Fruit fly (Drosophila melanogaster) whole organism, adult: ENCODE data around the gene alt.

Experiments
- CG11617 ChIP-seq: fragments of 200-800 bp; sonication (Bioruptor generic); optimal IDR thresholded peaks from 2 replicates; lab custom pipeline; 2017; ENCODE audit warnings: mild to moderate bottlenecking, missing biosample characterization, missing genetic modification reagents, missing genetic modification characterization
- CG12768 ChIP-seq: fragments of 200-800 bp; sonication (Bioruptor generic); optimal IDR thresholded peaks from 2 replicates; lab custom pipeline; 2017; ENCODE audit warnings: missing biosample characterization, missing genetic modification characterization, mild to moderate bottlenecking, moderate library complexity, missing genetic modification reagents
- CG14711 ChIP-seq: fragments of 200-800 bp; sonication (Bioruptor generic); optimal IDR thresholded peaks from 2 replicates; lab custom pipeline; 2018; ENCODE audit warnings: missing biosample characterization, mild to moderate bottlenecking, missing genetic modification characterization, moderate library complexity
- CG1620 ChIP-seq: fragments of 200-800 bp; sonication (Bioruptor generic); optimal IDR thresholded peaks from 2 replicates; lab custom pipeline; 2016; ENCODE audit warnings: missing biosample characterization, missing genetic modification characterization
- CG33017 ChIP-seq: fragments of 200-800 bp; sonication (Bioruptor generic); optimal IDR thresholded peaks from 2 replicates; lab custom pipeline; 2018; ENCODE audit warnings: missing biosample characterization, mild to moderate bottlenecking, missing genetic modification characterization, moderate library complexity
- CG5204 ChIP-seq: fragments of 200-800 bp; sonication (Bioruptor generic); optimal IDR thresholded peaks from 2 replicates; lab custom pipeline; 2016; ENCODE audit warnings: missing biosample characterization, missing genetic modification characterization
- CG7045 ChIP-seq: fragments of 200-800 bp; sonication (Bioruptor generic); optimal IDR thresholded peaks from 2 replicates; lab custom pipeline; 2017; ENCODE audit warnings: missing biosample characterization, mild to moderate bottlenecking, missing genetic modification characterization
- CG7101 ChIP-seq: fragments of 200-800 bp; sonication (Bioruptor generic); optimal IDR thresholded peaks from 2 replicates; lab custom pipeline; 2018; ENCODE audit warnings: missing biosample characterization, mild to moderate bottlenecking, missing genetic modification characterization, moderate library complexity
- Clk ChIP-seq: fragments of 200-800 bp; sonication (Bioruptor generic); optimal IDR thresholded peaks from 2 replicates; lab custom pipeline; 2017; ENCODE audit warnings: missing biosample characterization, missing genetic modification characterization
- Crg-1 ChIP-seq: fragments of 200-800 bp; sonication (Bioruptor generic); optimal IDR thresholded peaks from 2 replicates; lab custom pipeline; 2016; ENCODE audit warnings: missing biosample characterization, missing genetic modification characterization
- Hr96 ChIP-seq: fragments of 200-800 bp; sonication (Bioruptor generic); optimal IDR thresholded peaks from 2 replicates; lab custom pipeline; 2016; ENCODE audit warnings: missing biosample characterization, missing genetic modification characterization
- Mnt ChIP-seq: fragments of 200-800 bp; sonication (Bioruptor generic); optimal IDR thresholded peaks from 2 replicates; lab custom pipeline; 2016; ENCODE audit warnings: missing biosample characterization, mild to moderate bottlenecking, missing genetic modification characterization
- bab1 ChIP-seq: fragments of 200-800 bp; sonication (Bioruptor generic); optimal IDR thresholded peaks from 3 replicates; lab custom pipeline; 2019; ENCODE audit warnings: missing biosample characterization, mild to moderate bottlenecking, missing genetic modification characterization, moderate library complexity
- cic ChIP-seq: fragments of 200-800 bp; sonication (Bioruptor generic); optimal IDR thresholded peaks from 2 replicates; lab custom pipeline; 2017; ENCODE audit warnings: missing biosample characterization, mild to moderate bottlenecking, missing genetic modification characterization, moderate library complexity
- cnc ChIP-seq, 2 experiments: fragments of >200 bp; optimal IDR thresholded peaks; 2 replicates each; lab custom pipeline; 2017
- kay ChIP-seq: fragments of 200-800 bp; sonication (Bioruptor generic); peaks from one replicate; lab custom pipeline; 2016; ENCODE audit warnings: missing biosample characterization, missing genetic modification characterization, borderline replicate concordance
- ovo ChIP-seq: fragments of 200-800 bp; sonication (Bioruptor generic); optimal IDR thresholded peaks from 2 replicates; lab custom pipeline; 2016; ENCODE audit warnings: missing biosample characterization, missing genetic modification characterization
- pad ChIP-seq: fragments of 200-800 bp; sonication (Bioruptor generic); optimal IDR thresholded peaks from 3 replicates; lab custom pipeline; 2017; ENCODE audit warnings: missing biosample characterization, missing genetic modification characterization, mild to moderate bottlenecking, moderate library complexity, missing genetic modification reagents
- tj ChIP-seq: fragments of 200-800 bp; sonication (Bioruptor generic); optimal IDR thresholded peaks from 3 replicates; lab custom pipeline; 2017; ENCODE audit warnings: missing biosample characterization, mild to moderate bottlenecking, missing genetic modification characterization, moderate library complexity
- toe ChIP-seq: fragments of 200-800 bp; sonication (Bioruptor generic); optimal IDR thresholded peaks from 2 replicates; lab custom pipeline; 2016; ENCODE audit warnings: missing biosample characterization, missing genetic modification characterization

The alt gene

dm6 chr3R:17644019-17644418 is 38.3 kb downstream of the alt start:
- TF ChIP-seq Mnt (GFP tag; lab: Kevin White, UChicago), result no peak
- TF ChIP-seq CG11617, result no peak
- no peak for TF ChIP-seq kay (GFP tag; lab: Kevin White, UChicago)
- TF ChIP-seq pad (GFP tag; lab: Kevin White, UChicago), result no peak
- no peak for TF ChIP-seq ovo (GFP tag; lab: Kevin White, UChicago)
- no peak for TF ChIP-seq tj (GFP tag; lab: Kevin White, UChicago)
- TF ChIP-seq Clk (GFP tag; lab: Kevin White, UChicago), result no peak
- TF ChIP-seq bab1 (GFP tag; lab: Kevin White, UChicago), result no peak
- TF ChIP-seq CG12768 (GFP tag; lab: Kevin White, UChicago), result no peak
- no peak for TF ChIP-seq CG7101 (tag; lab: Kevin White, UChicago)
- no peak for TF ChIP-seq Hr96 (GFP tag; lab: Kevin White, UChicago)
- TF ChIP-seq Crg-1 (GFP tag; lab: Kevin White, UChicago), result no peak

- peak; percentile 40 for TF ChIP-seq bab1 (GFP tag; lab: Kevin White, UChicago)
- no peak for TF ChIP-seq cic (GFP tag; lab: Kevin White, UChicago)
- TF ChIP-seq cnc (optimal IDR thresholded peaks at IDR 0.05; lab: Kevin White, UChicago), result no peak
- no peak for TF ChIP-seq CG1620 (GFP tag; lab: Kevin White, UChicago)
- TF ChIP-seq CG7045 (GFP tag; lab: Kevin White, UChicago), result no peak
- peak; percentile 56 for TF ChIP-seq tj (GFP tag; lab: Kevin White, UChicago)
- no peak for TF ChIP-seq Mnt (GFP tag; lab: Kevin White, UChicago)
- TF ChIP-seq Hr96 (GFP tag; lab: Kevin White, UChicago), result no peak
- TF ChIP-seq Crg-1 (GFP tag; lab: Kevin White, UChicago), result no peak
- TF ChIP-seq CG33017, result no peak
These were observed 51.0 kb downstream of the alt start for dm6 chr3R:17631176-17631865.

DNA sequence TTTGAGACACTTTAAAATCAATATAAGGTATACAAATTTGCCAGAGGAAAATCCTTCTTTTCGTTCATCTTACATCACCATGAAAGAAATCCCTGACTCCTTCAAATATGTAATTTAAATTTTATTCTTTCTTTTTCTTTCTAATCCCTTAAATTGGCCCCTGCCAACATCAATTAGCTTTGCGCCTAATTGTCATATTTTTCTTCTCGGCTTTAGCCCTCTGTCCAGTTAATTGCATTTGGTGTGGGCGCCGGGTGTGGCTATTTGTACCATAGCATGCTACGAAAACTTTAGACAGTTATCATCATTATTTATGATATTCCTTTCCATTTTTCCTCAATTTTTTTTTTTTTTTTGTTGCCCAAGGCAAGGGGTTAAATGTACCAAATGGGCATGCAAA is 51.9 kb downstream of the alt start, which contains the start of gene CG43175:
Gene CG43175 (plus strand): TSS at position 301 of the 400 bp plus-strand sequence.
- no peak for TF ChIP-seq Mnt (GFP tag; lab: Kevin White, UChicago)
- no peak for TF ChIP-seq Hr96 (GFP tag; lab: Kevin White, UChicago)
- no peak for TF ChIP-seq CG1620 (GFP tag; lab: Kevin White, UChicago)
- TF ChIP-seq ovo (GFP tag; lab: Kevin White, UChicago), result no peak
- no peak for TF ChIP-seq CG5204 (GFP tag; lab: Kevin White, UChicago)
- TF ChIP-seq Crg-1 (GFP tag; lab: Kevin White, UChicago), result no peak
- no peak for TF ChIP-seq CG7101 (tag; lab: Kevin White, UChicago)
- no peak for TF ChIP-seq cic (GFP tag; lab: Kevin White, UChicago)
- TF ChIP-seq Clk (GFP tag; lab: Kevin White, UChicago), result no peak
- TF ChIP-seq bab1 (GFP tag; lab: Kevin White, UChicago), result no peak
- no peak for TF ChIP-seq CG7045 (GFP tag; lab: Kevin White, UChicago)
- TF ChIP-seq CG33017, result no peak

- TF ChIP-seq tj (GFP tag; lab: Kevin White, UChicago) (no peak), CG14711 (tag; lab: Kevin White, UChicago) (no peak), cic (GFP tag; lab: Kevin White, UChicago) (no peak)
These were observed 55.5 kb downstream of the alt start, which contains the start of gene CG14325 for dm6 chr3R:17626827-17627226. Gene CG14325, plus strand, starts transcription at chr3R:17627127.

- TF ChIP-seq CG7045 (GFP tag; lab: Kevin White, UChicago) (no peak), CG14711 (tag; lab: Kevin White, UChicago) (no peak)
These were observed 57.3 kb downstream of the alt start, which contains the start of gene AttD for dm6 chr3R:17624968-17625367. Gene AttD, plus strand, starts transcription at chr3R:17625268.

DNA sequence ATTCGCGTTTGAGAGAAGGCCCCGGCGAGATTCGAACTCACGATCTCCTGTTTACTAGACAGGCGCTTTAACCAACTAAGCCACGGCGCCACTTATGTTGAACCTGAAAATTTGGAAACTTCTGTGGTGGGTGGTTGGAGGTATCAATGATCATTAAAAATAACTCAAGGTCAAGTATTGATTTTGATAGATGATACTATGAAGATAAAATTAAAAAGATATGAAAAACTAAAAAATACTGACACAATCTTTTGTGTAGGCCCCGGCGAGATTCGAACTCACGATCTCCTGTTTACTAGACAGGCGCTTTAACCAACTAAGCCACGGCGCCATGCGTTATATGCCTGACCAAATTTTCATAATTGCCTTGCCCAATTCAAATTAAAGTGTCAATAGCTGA is 57.8 kb downstream of the alt start:
- no peak for TF ChIP-seq CG7101 (tag; lab: Kevin White, UChicago)
- TF ChIP-seq toe (GFP tag; lab: Kevin White, UChicago), result no peak
- no peak for TF ChIP-seq CG33017
- no peak for TF ChIP-seq kay (GFP tag; lab: Kevin White, UChicago)
- TF ChIP-seq ovo (GFP tag; lab: Kevin White, UChicago), result no peak
- TF ChIP-seq Hr96 (GFP tag; lab: Kevin White, UChicago), result no peak
- TF ChIP-seq pad (GFP tag; lab: Kevin White, UChicago), result no peak
- no peak for TF ChIP-seq bab1 (GFP tag; lab: Kevin White, UChicago)
- no peak for TF ChIP-seq CG7045 (GFP tag; lab: Kevin White, UChicago)
- TF ChIP-seq CG5204 (GFP tag; lab: Kevin White, UChicago), result no peak
- no peak for TF ChIP-seq cic (GFP tag; lab: Kevin White, UChicago)
- no peak for TF ChIP-seq Crg-1 (GFP tag; lab: Kevin White, UChicago)
- TF ChIP-seq tj (GFP tag; lab: Kevin White, UChicago), result no peak
- TF ChIP-seq Clk (GFP tag; lab: Kevin White, UChicago), result no peak
- no peak for TF ChIP-seq cnc (optimal IDR thresholded peaks at IDR 0.05; lab: Kevin White, UChicago)
